Worm (Caenorhabditis elegans) whole organism, young adult: ENCODE data around the gene F34D6.1.
A peak's percentile ranks its signal among the peaks of the same experiment; 100 is the strongest.
"Not testable (repeated sequence)": the region's sequence is repeated elsewhere in the genome, so short reads cannot be mapped to it uniquely, and the experiment has no call there.

Experiments
- B0019.2 ChIP-seq: fragments of 200-800 bp; sonication (Bioruptor generic); conservative IDR thresholded peaks from 2 replicates; pipeline ENCODE4 v1.3.6; 2022; ENCODE audit warnings: missing genetic modification reagents, missing genetic modification characterization, missing compliant biosample characterization
- B0261.1 ChIP-seq: sonication (generic microtip); optimal IDR thresholded peaks from 2 replicates; lab custom pipeline; 2016; ENCODE audit warnings: mild to moderate bottlenecking, missing genetic modification characterization, moderate library complexity, missing compliant biosample characterization
- C06A6.2 ChIP-seq: fragments of 200-800 bp; sonication (Bioruptor generic); conservative IDR thresholded peaks from 2 replicates; pipeline ENCODE4 v1.3.6; 2022; ENCODE audit warnings: missing genetic modification characterization, missing compliant biosample characterization
- F23B12.7 ChIP-seq: sonication (generic microtip); optimal IDR thresholded peaks from 2 replicates; lab custom pipeline; 2017; ENCODE audit warnings: missing genetic modification characterization, mild to moderate bottlenecking, missing compliant biosample characterization, antibody characterized with exemption, moderate library complexity; ENCODE audit not compliant: insufficient read depth
- F33H1.4 ChIP-seq: fragments of 200-800 bp; sonication (Bioruptor generic); IDR thresholded peaks from 2 replicates; pipeline ENCODE4 v1.3.6; 2022; ENCODE audit warnings: missing genetic modification reagents, missing genetic modification characterization, missing compliant biosample characterization
- F39B2.1 ChIP-seq: fragments of 200-800 bp; sonication (Bioruptor generic); IDR thresholded peaks from 2 replicates; pipeline ENCODE4 v1.3.6; 2022; ENCODE audit warnings: missing genetic modification reagents, missing genetic modification characterization, missing compliant biosample characterization
- F52B5.7 ChIP-seq: sonication (generic microtip); optimal IDR thresholded peaks from 2 replicates; lab custom pipeline; 2016; ENCODE audit warnings: mild to moderate bottlenecking, missing genetic modification characterization, missing compliant biosample characterization
- athp-1 ChIP-seq: sonication (generic microtip); optimal IDR thresholded peaks from 2 replicates; lab custom pipeline; 2017; ENCODE audit warnings: mild to moderate bottlenecking, missing genetic modification characterization, missing compliant biosample characterization
- attf-3 ChIP-seq: fragments of 200-800 bp; sonication (Bioruptor generic); conservative IDR thresholded peaks from 2 replicates; pipeline ENCODE4 v1.3.6; 2022; ENCODE audit warnings: missing genetic modification reagents, missing genetic modification characterization, missing compliant biosample characterization
- attf-5 ChIP-seq: fragments of 200-800 bp; sonication (Bioruptor generic); optimal IDR thresholded peaks from 2 replicates; lab custom pipeline; 2018; ENCODE audit warnings: mild to moderate bottlenecking, missing genetic modification characterization, missing compliant biosample characterization
- ccch-3 ChIP-seq: fragments of 200-800 bp; sonication (Bioruptor generic); optimal IDR thresholded peaks from 2 replicates; lab custom pipeline; 2018; ENCODE audit warnings: mild to moderate bottlenecking, missing genetic modification characterization, missing compliant biosample characterization
- cebp-2 ChIP-seq: fragments of 200-800 bp; sonication (Bioruptor generic); IDR thresholded peaks from 2 replicates; pipeline ENCODE4 v1.3.6; 2022; ENCODE audit warnings: missing genetic modification characterization, missing compliant biosample characterization
- die-1 ChIP-seq: sonication (generic microtip); optimal IDR thresholded peaks from 2 replicates; lab custom pipeline; 2016; ENCODE audit warnings: missing genotype, mild to moderate bottlenecking, missing genetic modification characterization, missing compliant biosample characterization
- dpff-1 ChIP-seq: sonication (generic microtip); optimal IDR thresholded peaks from 2 replicates; lab custom pipeline; 2017; ENCODE audit warnings: mild to moderate bottlenecking, missing genetic modification characterization, missing compliant biosample characterization
- efl-1 ChIP-seq: fragments of 150-350 bp; optimal IDR thresholded peaks from 2 replicates; lab custom pipeline; 2014; ENCODE audit warnings: missing biosample characterization, missing genetic modification reagents, missing genetic modification characterization
- egl-18 ChIP-seq: fragments of 200-800 bp; sonication (Bioruptor generic); IDR thresholded peaks from 2 replicates; pipeline ENCODE4 v1.3.6; 2022; ENCODE audit warnings: missing genetic modification reagents, missing genetic modification characterization, missing compliant biosample characterization
- egl-44 ChIP-seq: fragments of 200-800 bp; sonication (Bioruptor generic); IDR thresholded peaks from 2 replicates; pipeline ENCODE4 v1.3.6; 2022; ENCODE audit warnings: missing genetic modification reagents, missing genetic modification characterization, missing compliant biosample characterization
- ekl-4 ChIP-seq: fragments of 200-800 bp; sonication (Bioruptor generic); IDR thresholded peaks from 2 replicates; pipeline ENCODE4 v1.3.6; 2022; ENCODE audit warnings: missing genetic modification reagents, missing genetic modification characterization, missing compliant biosample characterization
- gei-17 ChIP-seq: fragments of 200-800 bp; sonication (Bioruptor generic); optimal IDR thresholded peaks from 2 replicates; lab custom pipeline; 2018; ENCODE audit warnings: mild to moderate bottlenecking, missing genetic modification characterization, missing compliant biosample characterization
- hmg-1.2 ChIP-seq: fragments of 200-800 bp; sonication (Bioruptor generic); IDR thresholded peaks from 2 replicates; pipeline ENCODE4 v1.3.6; 2022; ENCODE audit warnings: missing genetic modification reagents, missing genetic modification characterization, missing compliant biosample characterization
- hsf-1 ChIP-seq: fragments of 200-800 bp; sonication (Bioruptor generic); IDR thresholded peaks from 2 replicates; pipeline ENCODE4 v1.3.6; 2022; ENCODE audit warnings: missing genetic modification reagents, missing genetic modification characterization, missing compliant biosample characterization
- let-607 ChIP-seq, 2 experiments: fragments of 200-800 bp in 1 of 2; sonication (Bioruptor generic) in 1 of 2; sonication (generic microtip) in 1 of 2; optimal IDR thresholded peaks; 2 replicates each; lab custom pipeline; 2016 to 2018; ENCODE audit warnings: mild to moderate bottlenecking in 2 of 2, missing compliant biosample characterization in 2 of 2, missing genetic modification characterization in 2 of 2, moderate library complexity in 2 of 2, missing genotype in 1 of 2
- lin-26 ChIP-seq: fragments of 200-800 bp; sonication (Bioruptor generic); IDR thresholded peaks from 2 replicates; pipeline ENCODE4 v1.3.6; 2022; ENCODE audit warnings: missing genetic modification reagents, missing genetic modification characterization, missing compliant biosample characterization
- lin-35 ChIP-seq, 3 experiments: fragments of 150-350 bp in 2 of 3; sonication (generic microtip) in 1 of 3; optimal IDR thresholded peaks; 2 replicates each; lab custom pipeline; 2014 to 2018; ENCODE audit warnings: missing biosample characterization in 3 of 3, missing genetic modification characterization in 3 of 3, missing genetic modification reagents in 3 of 3
- lin-40 ChIP-seq: sonication (generic microtip); optimal IDR thresholded peaks from 2 replicates; lab custom pipeline; 2016; ENCODE audit warnings: missing genetic modification characterization, mild to moderate bottlenecking, missing compliant biosample characterization, missing genotype, missing genetic modification reagents
- lin-54 ChIP-seq: fragments of 200-800 bp; sonication (Bioruptor generic); optimal IDR thresholded peaks from 2 replicates; lab custom pipeline; 2018; ENCODE audit warnings: mild to moderate bottlenecking, missing genetic modification characterization, missing compliant biosample characterization
- lir-1 ChIP-seq: fragments of 200-800 bp; sonication (Bioruptor generic); conservative IDR thresholded peaks from 2 replicates; pipeline ENCODE4 v1.3.6; 2022; ENCODE audit warnings: missing genetic modification reagents, missing genetic modification characterization, missing compliant biosample characterization
- lsy-27 ChIP-seq: sonication (generic microtip); optimal IDR thresholded peaks from 2 replicates; lab custom pipeline; 2017; ENCODE audit warnings: missing genetic modification characterization, mild to moderate bottlenecking, missing compliant biosample characterization, antibody characterized with exemption, missing genotype, borderline replicate concordance; ENCODE audit not compliant: insufficient read depth
- nhr-120 ChIP-seq: fragments of 200-800 bp; sonication (Bioruptor generic); IDR thresholded peaks from 2 replicates; pipeline ENCODE4 v1.3.6; 2022; ENCODE audit warnings: missing genetic modification characterization, missing compliant biosample characterization
- nhr-80 ChIP-seq: sonication (generic microtip); optimal IDR thresholded peaks from 2 replicates; lab custom pipeline; 2016; ENCODE audit warnings: missing genetic modification characterization, missing compliant biosample characterization
- pbrm-1 ChIP-seq: fragments of 200-800 bp; sonication (Bioruptor generic); IDR thresholded peaks from 2 replicates; pipeline ENCODE4 v1.3.6; 2022; ENCODE audit warnings: missing genetic modification reagents, missing genetic modification characterization, missing compliant biosample characterization
- rec-8 ChIP-seq, 2 experiments: sonication (generic microtip); optimal IDR thresholded peaks; 2 replicates each; lab custom pipeline; 2016; ENCODE audit warnings: mild to moderate bottlenecking in 2 of 2, missing genetic modification characterization in 2 of 2, missing genetic modification reagents in 2 of 2, missing genotype in 2 of 2, missing biosample characterization in 1 of 2, missing compliant biosample characterization in 1 of 2, moderate library complexity in 1 of 2
- repo-1 ChIP-seq: sonication (generic microtip); optimal IDR thresholded peaks from 2 replicates; lab custom pipeline; 2017; ENCODE audit warnings: mild to moderate bottlenecking, missing genetic modification characterization, missing compliant biosample characterization
- sdz-38 ChIP-seq: sonication (generic microtip); optimal IDR thresholded peaks from 2 replicates; lab custom pipeline; 2016; ENCODE audit warnings: missing genotype, missing genetic modification characterization, missing compliant biosample characterization
- zim-3 ChIP-seq: sonication (generic microtip); optimal IDR thresholded peaks from 2 replicates; lab custom pipeline; 2017; ENCODE audit warnings: mild to moderate bottlenecking, missing genetic modification characterization, moderate library complexity, missing compliant biosample characterization
- ztf-18 ChIP-seq: sonication (generic microtip); optimal IDR thresholded peaks from 2 replicates; lab custom pipeline; 2016; ENCODE audit warnings: missing genotype, mild to moderate bottlenecking, missing genetic modification characterization, missing compliant biosample characterization
- ztf-22 ChIP-seq: fragments of 200-800 bp; sonication (Bioruptor generic); optimal IDR thresholded peaks from 2 replicates; lab custom pipeline; 2018; ENCODE audit warnings: mild to moderate bottlenecking, missing genetic modification characterization, moderate library complexity, missing compliant biosample characterization
- ztf-25 ChIP-seq: fragments of 200-800 bp; sonication (Bioruptor generic); IDR thresholded peaks from 2 replicates; pipeline ENCODE4 v1.3.6; 2022; ENCODE audit warnings: missing genetic modification reagents, missing genetic modification characterization, missing compliant biosample characterization
- ztf-3 ChIP-seq: fragments of 200-800 bp; sonication (Bioruptor generic); optimal IDR thresholded peaks from 2 replicates; lab custom pipeline; 2018; ENCODE audit warnings: mild to moderate bottlenecking, missing genetic modification characterization, missing compliant biosample characterization

F34D6.1 gene

ce11 chrII:2649539-2649938, 31.5 kb downstream of the F34D6.1 start, which contains the start of the genes F22E5.13 and F22E5.6:
F22E5.13 (minus strand) TSS chrII:2649639.
F22E5.6 (plus strand) TSS chrII:2649835.
- TF ChIP-seq gei-17 (GFP tag; lab: Kevin White, UChicago) (no peak), attf-5 (GFP tag; lab: Kevin White, UChicago) (no peak), ztf-3 (GFP tag; lab: Kevin White, UChicago) (no peak), B0019.2 (GFP tag; lab: Robert Waterston, UW) (no peak), rec-8 (tag; optimal IDR thresholded peaks at IDR 0.05; lab: Kevin White, UChicago) (no peak), zim-3 (tag; lab: Kevin White, UChicago) (no peak), nhr-120 (GFP tag; lab: Robert Waterston, UW) (no peak), ekl-4 (GFP tag; lab: Robert Waterston, UW) (no peak), lsy-27 (tag; lab: Kevin White, UChicago) (no peak), pbrm-1 (no peak), egl-18 (GFP tag; lab: Robert Waterston, UW) (no peak), nhr-80 (tag; lab: Kevin White, UChicago) (no peak), attf-3 (GFP tag; lab: Robert Waterston, UW) (no peak), athp-1 (tag; lab: Kevin White, UChicago) (no peak), cebp-2 (GFP tag; lab: Robert Waterston, UW) (no peak), die-1 (tag; lab: Kevin White, UChicago) (no peak), ztf-22 (GFP tag; lab: Kevin White, UChicago) (no peak)

- TF ChIP-seq hmg-1.2 (GFP tag; lab: Robert Waterston, UW) (peak; percentile 28; the same call in 1 of the 2 replicates), egl-44 (GFP tag; lab: Robert Waterston, UW) (no peak), C06A6.2 (0 out of 2 replicates have a peak, but pooled peaks have one; percentile 16)
Measured at ce11 chrII:2649015-2649414, 32.0 kb downstream of the F34D6.1 start.

- TF ChIP-seq ztf-25 (GFP tag; lab: Robert Waterston, UW); F52B5.7 (tag; lab: Kevin White, UChicago); efl-1: not testable (repeated sequence)
Measured at ce11 chrII:2646756-2647155, 34.3 kb downstream of the F34D6.1 start, which contains the start of gene F22E5.12. F22E5.12 (minus strand) TSS chrII:2646856.

ce11 chrII:2644498-2644897, 36.5 kb downstream of the F34D6.1 start, which contains the start of gene F22E5.11:
F22E5.11 (minus strand) TSS chrII:2644598.
- TF ChIP-seq dpff-1 (tag; lab: Kevin White, UChicago) (no peak), F33H1.4 (GFP tag; lab: Robert Waterston, UW) (no peak), lir-1 (no peak), lin-26 (GFP tag; lab: Robert Waterston, UW) (no peak), nhr-120 (GFP tag; lab: Robert Waterston, UW) (no peak), B0261.1 (tag; lab: Kevin White, UChicago) (no peak), sdz-38 (tag; lab: Kevin White, UChicago) (no peak), ztf-18 (tag; lab: Kevin White, UChicago) (no peak), F39B2.1 (no peak), hsf-1 (GFP tag; lab: Robert Waterston, UW) (no peak)
- TF ChIP-seq, all 124 proteins: peak for 0

- no peak for TF ChIP-seq efl-1
- no peak for TF ChIP-seq lin-54 (GFP tag; lab: Kevin White, UChicago)
- no peak for TF ChIP-seq F23B12.7 (tag; lab: Kevin White, UChicago)
- TF ChIP-seq let-607 (tag; optimal IDR thresholded peaks at IDR 0.05; lab: Kevin White, UChicago), result no peak
- TF ChIP-seq ccch-3 (GFP tag; lab: Kevin White, UChicago), result no peak
- TF ChIP-seq lin-35 (GFP tag; optimal IDR thresholded peaks at IDR 0.05; lab: Kevin White, UChicago), result no peak
- TF ChIP-seq lin-40, result no peak
- no peak for TF ChIP-seq repo-1 (tag; lab: Kevin White, UChicago)
- no peak for TF ChIP-seq zim-3 (tag; lab: Kevin White, UChicago)
- TF ChIP-seq dpff-1 (tag; lab: Kevin White, UChicago), result no peak
- TF ChIP-seq F33H1.4 (GFP tag; lab: Robert Waterston, UW), result no peak
Measured at ce11 chrII:2641777-2642176, 39.2 kb downstream of the F34D6.1 start, which contains the start of gene F22E5.7. F22E5.7 (plus strand) TSS chrII:2642077.
